Worm (Caenorhabditis elegans): ENCODE results near the gene sdha-1.

sdha-1 gene

DNA sequence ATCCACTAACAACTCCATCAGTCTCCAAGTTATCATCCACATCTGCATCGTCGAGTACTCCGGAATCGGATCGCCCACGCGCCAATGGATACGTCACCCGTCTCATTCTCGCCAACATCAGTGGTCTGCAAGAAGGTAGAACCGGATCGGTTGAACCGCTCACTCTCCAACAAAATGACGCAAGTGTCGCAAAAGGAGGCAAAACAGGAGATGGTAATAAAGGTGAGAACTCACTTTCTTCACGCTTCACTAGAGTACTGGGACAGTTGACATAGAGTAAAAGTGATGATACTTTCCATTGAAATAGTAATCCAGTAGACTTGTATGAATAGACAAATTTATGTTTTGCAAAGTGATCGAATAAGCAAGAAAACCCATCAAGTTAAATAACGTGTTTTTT, 36.7 kb downstream of the sdha-1 start:
- no peak for TF ChIP-seq unc-62 (GFP tag; optimal IDR thresholded peaks at IDR 0.05)

DNA sequence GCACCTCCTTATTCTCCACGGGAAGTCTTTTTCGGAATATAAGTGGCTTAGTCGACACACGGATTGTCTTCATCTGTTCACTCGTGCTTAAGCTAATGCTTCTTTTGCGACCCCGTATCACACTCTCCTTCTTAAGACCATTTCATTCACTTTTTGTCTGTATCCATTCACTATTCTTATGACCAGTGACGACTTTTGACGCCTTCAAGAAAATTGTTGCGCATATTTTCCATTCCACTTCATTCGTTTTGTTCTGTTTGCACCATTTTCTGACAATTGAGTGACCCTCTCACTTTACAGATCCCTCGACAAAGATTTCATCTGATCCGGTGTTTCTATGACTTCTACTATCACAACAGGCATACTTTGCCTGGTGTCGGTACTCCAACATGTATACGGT, 38.2 kb downstream of the sdha-1 start, which contains the start of gene H03E18.1:
Gene H03E18.1 (plus strand): TSS at position 301 of the 400 bp plus-strand sequence.
- TF ChIP-seq unc-62 (GFP tag; optimal IDR thresholded peaks at IDR 0.05) = no peak

DNA sequence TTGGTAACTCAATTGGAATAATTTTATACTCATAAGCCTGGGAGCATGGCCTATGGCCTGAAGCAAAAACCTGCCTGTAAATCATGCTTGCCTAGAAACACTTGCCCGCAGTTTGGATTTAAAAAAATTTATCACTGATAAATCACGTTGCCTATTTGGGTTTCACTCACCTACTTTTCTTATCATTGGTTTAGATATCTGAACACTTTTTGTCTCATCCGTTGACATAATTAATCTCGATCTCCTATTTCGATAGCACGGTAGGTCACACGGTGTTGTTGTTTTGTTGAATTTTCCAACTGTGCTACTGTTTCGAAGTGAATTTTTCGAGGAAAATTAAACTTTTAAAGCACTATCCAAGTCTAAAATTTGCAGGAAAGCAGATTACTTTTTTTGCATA, 38.8 kb downstream of the sdha-1 start:
- no peak for TF ChIP-seq unc-62 (GFP tag; optimal IDR thresholded peaks at IDR 0.05)

DNA sequence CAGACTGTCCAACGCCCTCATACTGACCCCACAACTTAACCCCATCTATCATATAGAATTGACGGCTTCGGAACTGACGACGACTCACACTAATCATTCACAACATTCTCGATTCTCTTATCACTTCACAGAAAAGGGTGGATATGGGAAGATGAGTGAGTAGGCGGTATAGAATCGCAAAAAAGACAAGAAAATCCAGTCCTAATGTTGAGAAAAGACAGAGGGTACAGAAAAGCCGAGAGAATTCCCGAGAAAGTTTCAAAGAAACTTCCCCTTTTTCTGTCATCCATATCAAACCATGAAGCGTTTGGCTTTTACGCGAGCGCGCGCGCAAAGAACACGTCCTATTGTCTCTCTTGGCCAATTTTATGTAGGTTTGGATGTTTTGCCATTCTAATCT, 41.6 kb downstream of the sdha-1 start:
- no peak for TF ChIP-seq unc-62 (GFP tag; optimal IDR thresholded peaks at IDR 0.05)

DNA sequence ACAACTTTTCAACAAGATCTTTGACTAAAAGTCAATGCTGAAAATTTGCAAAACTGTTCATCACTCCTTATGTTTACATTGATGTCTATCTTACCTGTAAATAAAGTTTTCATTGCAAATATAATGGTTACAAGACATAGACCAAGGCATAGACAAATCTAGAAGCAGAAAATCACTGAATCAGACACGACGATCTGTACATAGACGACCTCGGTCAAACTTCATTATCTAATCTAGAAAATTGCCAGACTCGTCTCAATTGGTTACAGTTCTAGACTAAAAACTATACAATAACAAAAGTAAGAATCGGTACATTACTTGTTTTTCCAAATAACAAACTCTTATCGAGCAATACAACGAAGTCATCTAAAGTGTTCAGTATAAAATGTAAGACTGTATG, 44.9 kb downstream of the sdha-1 start, which contains the start of gene grd-4:
Gene grd-4 (plus strand): TSS at position 301 of the 400 bp plus-strand sequence.
- TF ChIP-seq unc-62 (GFP tag; optimal IDR thresholded peaks at IDR 0.05) = no peak

DNA sequence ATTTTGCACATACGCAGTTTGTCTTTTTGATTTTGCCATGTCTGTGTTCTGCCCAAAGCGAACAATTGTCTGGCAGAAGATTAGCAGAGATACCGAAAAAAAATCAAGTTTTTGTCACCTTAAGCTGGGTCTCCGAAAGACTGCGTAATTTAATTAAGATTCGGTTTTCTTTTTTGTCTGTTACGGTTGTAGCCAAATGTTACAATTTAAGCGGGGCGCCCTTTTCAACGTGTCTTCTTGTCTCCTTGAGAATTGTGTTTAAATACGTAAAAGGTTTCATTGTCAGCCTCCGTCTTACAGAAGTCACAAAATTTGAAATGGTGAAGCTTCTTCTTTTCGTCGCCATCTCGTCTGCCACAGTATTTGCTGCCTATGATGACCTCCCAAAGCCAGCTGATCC, 46.1 kb downstream of the sdha-1 start, which contains the start of gene grd-14:
Gene grd-14 (plus strand): TSS at position 301 of the 400 bp plus-strand sequence.
- TF ChIP-seq unc-62 (GFP tag; optimal IDR thresholded peaks at IDR 0.05) = no peak

DNA sequence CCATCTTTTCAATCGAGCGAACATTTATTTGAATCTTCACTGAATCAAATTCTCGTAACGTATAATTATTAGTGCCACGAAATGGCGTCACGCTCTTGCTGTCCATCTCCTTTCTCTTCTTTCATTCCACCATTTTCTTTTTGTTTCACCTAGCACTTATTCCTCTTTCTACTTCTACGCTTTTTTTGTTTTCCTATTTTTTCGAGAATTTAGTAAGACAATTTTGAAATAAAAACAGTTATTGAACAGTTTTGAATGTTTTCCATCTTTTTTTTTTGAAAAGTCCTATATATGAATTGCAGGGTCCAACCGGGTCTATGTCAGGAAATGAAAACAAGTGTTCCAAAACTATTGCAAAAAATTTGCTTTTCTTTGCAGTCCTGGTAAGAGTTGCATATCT, 50.8 kb downstream of the sdha-1 start, which contains the start of gene T01B10.5:
Gene T01B10.5 (plus strand): TSS at position 301 of the 400 bp plus-strand sequence.
- TF ChIP-seq unc-62 (GFP tag; optimal IDR thresholded peaks at IDR 0.05) = no peak
